Fruit fly (Drosophila melanogaster) whole organism, embryonic: ENCODE measurements around the gene Mybbp1A.
A peak's percentile ranks its signal among the peaks of the same experiment; 100 is the strongest.

ENCODE experiments used
- Ada2b ChIP-seq: fragments of 200-800 bp; sonication (Bioruptor generic); IDR thresholded peaks from 2 replicates; pipeline ENCODE4 v1.3.6; 2022; ENCODE audit warnings: missing biosample characterization, missing genetic modification characterization
- Atf3 ChIP-seq: fragments of 200-800 bp; sonication (Bioruptor generic); optimal IDR thresholded peaks from 3 replicates; lab custom pipeline; 2016; ENCODE audit warnings: missing biosample characterization, missing genetic modification characterization
- CG11085 ChIP-seq: fragments of 200-800 bp; sonication (Bioruptor generic); IDR thresholded peaks from 2 replicates; pipeline ENCODE4 v1.3.6; 2022; ENCODE audit warnings: missing biosample characterization, missing genetic modification characterization
- CG11695 ChIP-seq: fragments of 200-800 bp; sonication (Bioruptor generic); IDR thresholded peaks from 3 replicates; pipeline ENCODE4 v1.3.6; 2022; ENCODE audit warnings: missing biosample characterization, missing genetic modification characterization
- CG12071 ChIP-seq: fragments of 200-800 bp; sonication (Bioruptor generic); optimal IDR thresholded peaks from 3 replicates; lab custom pipeline; 2018; ENCODE audit warnings: missing biosample characterization, mild to moderate bottlenecking, missing genetic modification characterization
- CG12769 ChIP-seq: fragments of 200-800 bp; sonication (Bioruptor generic); optimal IDR thresholded peaks from 2 replicates; lab custom pipeline; 2019; ENCODE audit warnings: missing biosample characterization, mild to moderate bottlenecking, missing genetic modification characterization, moderate library complexity
- CG13624 ChIP-seq: fragments of 200-800 bp; sonication (Bioruptor generic); optimal IDR thresholded peaks from 2 replicates; lab custom pipeline; 2016; ENCODE audit warnings: missing biosample characterization, missing genetic modification characterization
- CG13894 ChIP-seq: fragments of 200-800 bp; sonication (Bioruptor generic); optimal IDR thresholded peaks from 3 replicates; lab custom pipeline; 2018; ENCODE audit warnings: missing biosample characterization, mild to moderate bottlenecking, missing genetic modification characterization, moderate library complexity
- CG14965 ChIP-seq: fragments of 200-800 bp; sonication (Bioruptor generic); optimal IDR thresholded peaks from 2 replicates; lab custom pipeline; 2016; ENCODE audit warnings: missing biosample characterization, missing genetic modification characterization, borderline replicate concordance
- CG1647 ChIP-seq: fragments of 200-800 bp; sonication (Bioruptor generic); optimal IDR thresholded peaks from 3 replicates; lab custom pipeline; 2016; ENCODE audit warnings: missing biosample characterization, missing genetic modification characterization
- CG17186 ChIP-seq: fragments of 200-800 bp; sonication (Bioruptor generic); optimal IDR thresholded peaks from 3 replicates; lab custom pipeline; 2017; ENCODE audit warnings: missing biosample characterization, missing genetic modification reagents, missing genetic modification characterization
- CG32532 ChIP-seq: fragments of 200-800 bp; sonication (Bioruptor generic); IDR thresholded peaks from 2 replicates; pipeline ENCODE4 v1.3.6; 2022; ENCODE audit warnings: missing biosample characterization, missing genetic modification characterization
- CG34422 ChIP-seq: fragments of 200-800 bp; sonication (Bioruptor generic); IDR thresholded peaks from 3 replicates; pipeline ENCODE4 v1.3.6; 2022; ENCODE audit warnings: missing biosample characterization, missing genetic modification characterization
- CG4404 ChIP-seq: fragments of 200-800 bp; sonication (Bioruptor generic); IDR thresholded peaks from 2 replicates; pipeline ENCODE4 v1.3.6; 2022; ENCODE audit warnings: missing biosample characterization, missing genetic modification characterization
- CG4424 ChIP-seq: fragments of 200-800 bp; sonication (Bioruptor generic); optimal IDR thresholded peaks from 3 replicates; lab custom pipeline; 2016; ENCODE audit warnings: missing biosample characterization, missing genetic modification characterization
- CG6254 ChIP-seq: fragments of 200-800 bp; sonication (Bioruptor generic); optimal IDR thresholded peaks from 3 replicates; lab custom pipeline; 2017; ENCODE audit warnings: mild to moderate bottlenecking, missing biosample characterization, missing genetic modification reagents, missing genetic modification characterization
- CG7839 ChIP-seq: fragments of 200-800 bp; sonication (Bioruptor generic); optimal IDR thresholded peaks from 3 replicates; lab custom pipeline; 2018; ENCODE audit warnings: missing biosample characterization, mild to moderate bottlenecking, missing genetic modification characterization, moderate library complexity
- CG8290 ChIP-seq, 3 experiments: fragments of 200-800 bp; sonication (Bioruptor generic); optimal IDR thresholded peaks; 2 replicates each; lab custom pipeline; 2016 to 2019; ENCODE audit warnings: missing biosample characterization in 3 of 3, missing genetic modification characterization in 3 of 3, mild to moderate bottlenecking in 2 of 3, moderate library complexity in 1 of 3
- CG8359 ChIP-seq: fragments of 200-800 bp; sonication (Bioruptor generic); optimal IDR thresholded peaks from 2 replicates; lab custom pipeline; 2017; ENCODE audit warnings: missing biosample characterization, mild to moderate bottlenecking, missing genetic modification characterization, borderline replicate concordance
- Dbx ChIP-seq: fragments of 200-800 bp; sonication (Bioruptor generic); IDR thresholded peaks from 3 replicates; pipeline ENCODE4 v1.3.6; 2022; ENCODE audit warnings: missing biosample characterization, missing genetic modification characterization
- Drgx ChIP-seq: fragments of 200-800 bp; sonication (Bioruptor generic); IDR thresholded peaks from 2 replicates; pipeline ENCODE4 v1.3.6; 2022; ENCODE audit warnings: missing biosample characterization, missing genetic modification characterization
- Fer3 ChIP-seq: fragments of 200-800 bp; sonication (Bioruptor generic); optimal IDR thresholded peaks from 2 replicates; lab custom pipeline; 2018; ENCODE audit warnings: missing biosample characterization, mild to moderate bottlenecking, missing genetic modification characterization, moderate library complexity
- H2.0 ChIP-seq: fragments of 200-800 bp; sonication (Bioruptor generic); IDR thresholded peaks from 2 replicates; pipeline ENCODE4 v1.3.6; 2022; ENCODE audit warnings: missing biosample characterization, missing genetic modification characterization
- Lhr ChIP-seq: fragments of 200-800 bp; sonication (Bioruptor generic); optimal IDR thresholded peaks from 3 replicates; lab custom pipeline; 2017; ENCODE audit warnings: mild to moderate bottlenecking, missing biosample characterization, missing genetic modification reagents, missing genetic modification characterization
- MESR4 ChIP-seq: fragments of 200-800 bp; sonication (Bioruptor generic); optimal IDR thresholded peaks from 2 replicates; lab custom pipeline; 2018; ENCODE audit warnings: missing biosample characterization, mild to moderate bottlenecking, missing genetic modification characterization, moderate library complexity
- Myb ChIP-seq: fragments of 200-800 bp; sonication (Bioruptor generic); optimal IDR thresholded peaks from 2 replicates; lab custom pipeline; 2016; ENCODE audit warnings: missing biosample characterization, missing genetic modification characterization
- NC2β ChIP-seq: fragments of 200-800 bp; sonication (Bioruptor generic); optimal IDR thresholded peaks from 2 replicates; lab custom pipeline; 2016; ENCODE audit warnings: missing biosample characterization, missing genetic modification characterization
- Neu2 ChIP-seq: fragments of 200-800 bp; sonication (Bioruptor generic); optimal IDR thresholded peaks from 3 replicates; lab custom pipeline; 2016; ENCODE audit warnings: missing biosample characterization, missing genetic modification characterization, borderline replicate concordance
- Nf-YC ChIP-seq: fragments of 200-800 bp; optimal IDR thresholded peaks from 3 replicates; lab custom pipeline; 2019; ENCODE audit warnings: missing biosample characterization, mild to moderate bottlenecking, missing genetic modification characterization, moderate library complexity
- Rfx ChIP-seq: fragments of 200-800 bp; sonication (Bioruptor generic); IDR thresholded peaks from 2 replicates; pipeline ENCODE4 v1.3.6; 2022; ENCODE audit warnings: missing biosample characterization, missing genetic modification characterization
- Sry-δ ChIP-seq: fragments of 200-800 bp; sonication (Bioruptor generic); optimal IDR thresholded peaks from 2 replicates; lab custom pipeline; 2016; ENCODE audit warnings: missing biosample characterization, missing genetic modification characterization
- abd-A ChIP-seq: fragments of 200-800 bp; sonication (Bioruptor generic); optimal IDR thresholded peaks from 3 replicates; lab custom pipeline; 2019; ENCODE audit warnings: missing biosample characterization, mild to moderate bottlenecking, missing genetic modification characterization, moderate library complexity
- ase ChIP-seq: fragments of 200-800 bp; sonication (Bioruptor generic); IDR thresholded peaks from 3 replicates; pipeline ENCODE4 v1.3.6; 2022; ENCODE audit warnings: missing biosample characterization, missing genetic modification characterization
- crc ChIP-seq: fragments of 200-800 bp; sonication (Bioruptor generic); optimal IDR thresholded peaks from 2 replicates; lab custom pipeline; 2016; ENCODE audit warnings: missing biosample characterization, missing genetic modification characterization
- emc ChIP-seq: fragments of 200-800 bp; sonication (Bioruptor generic); optimal IDR thresholded peaks from 2 replicates; lab custom pipeline; 2016; ENCODE audit warnings: missing biosample characterization, missing genetic modification characterization
- eve ChIP-seq, 2 experiments: fragments of >200 bp; optimal IDR thresholded peaks; 2 replicates each; lab custom pipeline; 2017; ENCODE audit warnings: missing biosample characterization in 2 of 2, missing genetic modification characterization in 2 of 2
- ewg ChIP-seq: fragments of 200-800 bp; sonication (Bioruptor generic); optimal IDR thresholded peaks from 3 replicates; lab custom pipeline; 2017; ENCODE audit warnings: mild to moderate bottlenecking, missing biosample characterization, missing genetic modification reagents, missing genetic modification characterization
- fd102C ChIP-seq: fragments of 200-800 bp; sonication (Bioruptor generic); optimal IDR thresholded peaks from 2 replicates; lab custom pipeline; 2018; ENCODE audit warnings: missing biosample characterization, mild to moderate bottlenecking, missing genetic modification characterization, moderate library complexity
- gce ChIP-seq: fragments of 200-800 bp; sonication (Bioruptor generic); IDR thresholded peaks from 3 replicates; pipeline ENCODE4 v1.3.6; 2022; ENCODE audit warnings: missing biosample characterization, missing genetic modification characterization
- inv ChIP-seq: fragments of 200-800 bp; sonication (Bioruptor generic); IDR thresholded peaks from 2 replicates; pipeline ENCODE4 v1.3.6; 2022; ENCODE audit warnings: missing biosample characterization, missing genetic modification characterization; ENCODE audit not compliant: partially characterized antibody
- kay ChIP-seq: fragments of 200-800 bp; sonication (Bioruptor generic); optimal IDR thresholded peaks from 2 replicates; lab custom pipeline; 2016; ENCODE audit warnings: missing biosample characterization, missing genetic modification characterization
- knrl ChIP-seq: fragments of 200-800 bp; sonication (Bioruptor generic); IDR thresholded peaks from 3 replicates; pipeline ENCODE4 v1.3.6; 2022; ENCODE audit warnings: missing biosample characterization, missing genetic modification characterization; ENCODE audit not compliant: partially characterized antibody
- pb ChIP-seq: fragments of 200-800 bp; sonication (Bioruptor generic); optimal IDR thresholded peaks from 3 replicates; lab custom pipeline; 2016; ENCODE audit warnings: missing biosample characterization, missing genetic modification characterization
- psq ChIP-seq: fragments of 200-800 bp; sonication (Bioruptor generic); optimal IDR thresholded peaks from 2 replicates; lab custom pipeline; 2017; ENCODE audit warnings: missing biosample characterization, missing genetic modification characterization
- rib ChIP-seq: fragments of 200-800 bp; sonication (Bioruptor generic); IDR thresholded peaks from 2 replicates; pipeline ENCODE4 v1.3.6; 2022; ENCODE audit warnings: missing biosample characterization, missing genetic modification characterization
- sim ChIP-seq: fragments of 200-800 bp; sonication (Bioruptor generic); IDR thresholded peaks from 2 replicates; pipeline ENCODE4 v1.3.6; 2022; ENCODE audit warnings: missing biosample characterization, missing genetic modification characterization
- sob ChIP-seq: fragments of 200-800 bp; sonication (Bioruptor generic); IDR thresholded peaks from 2 replicates; pipeline ENCODE4 v1.3.6; 2022; ENCODE audit warnings: missing biosample characterization, missing genetic modification characterization
- sqz ChIP-seq: fragments of 200-800 bp; sonication (Bioruptor generic); optimal IDR thresholded peaks from 3 replicates; lab custom pipeline; 2018; ENCODE audit warnings: missing biosample characterization, mild to moderate bottlenecking, missing genetic modification characterization
- tgo ChIP-seq: fragments of 200-800 bp; sonication (Bioruptor generic); IDR thresholded peaks from 3 replicates; pipeline ENCODE4 v1.3.6; 2022; ENCODE audit warnings: missing biosample characterization, missing genetic modification characterization
- unc-4 ChIP-seq: fragments of 200-800 bp; sonication (Bioruptor generic); IDR thresholded peaks from 2 replicates; pipeline ENCODE4 v1.3.6; 2022; ENCODE audit warnings: missing biosample characterization, missing genetic modification characterization; ENCODE audit not compliant: partially characterized antibody
- z ChIP-seq: fragments of 200-800 bp; sonication (Bioruptor generic); IDR thresholded peaks from 3 replicates; pipeline ENCODE4 v1.3.6; 2022; ENCODE audit warnings: missing biosample characterization, missing genetic modification characterization

Mybbp1A gene

dm6 chrX:618583-618982 lies 11.0 kb upstream of the Mybbp1A start (continued):
- TF ChIP-seq Fer3 (no peak), CG11085 (no peak), CG14965 (GFP tag; lab: Kevin White, UChicago) (no peak), CG13894 (tag; lab: Kevin White, UChicago) (no peak), sob (no peak), eve (GFP tag; optimal IDR thresholded peaks at IDR 0.05; lab: Kevin White, UChicago) (no peak), CG17186 (no peak), H2.0 (GFP tag; lab: Robert Waterston, UW) (peak; percentile 18; the same call in 1 of the 2 replicates), inv (GFP tag; lab: Robert Waterston, UW) (no peak), rib (GFP tag; lab: Robert Waterston, UW) (no peak), CG4424 (GFP tag; lab: Kevin White, UChicago) (peak; percentile 7), unc-4 (GFP tag; lab: Robert Waterston, UW) (no peak), CG12769 (tag; lab: Kevin White, UChicago) (peak; percentile 10), CG4404 (GFP tag; lab: Robert Waterston, UW) (peak; percentile 20; the same call in 1 of the 2 replicates), Dbx (GFP tag; lab: Robert Waterston, UW) (0 out of 3 replicates have a peak, but pooled peaks have one; percentile 30), Sry-δ (GFP tag; lab: Kevin White, UChicago) (no peak), CG12071 (no peak), CG11695 (GFP tag; lab: Robert Waterston, UW) (no peak), ewg (GFP tag; lab: Kevin White, UChicago) (no peak), fd102C (GFP tag; lab: Kevin White, UChicago) (no peak), Drgx (GFP tag; lab: Robert Waterston, UW) (no peak), CG34422 (GFP tag; lab: Robert Waterston, UW) (no peak), knrl (GFP tag; lab: Robert Waterston, UW) (no peak), CG8290 (GFP tag; optimal IDR thresholded peaks at IDR 0.05; lab: Kevin White, UChicago) (no peak), CG8290 (tag; optimal IDR thresholded peaks at IDR 0.05; lab: Kevin White, UChicago) (peak in 1 of 2 experiments; percentile 27), tgo (peak; percentile 28; the same call in 1 of the 3 replicates), CG8359 (GFP tag; lab: Kevin White, UChicago) (no peak), kay (GFP tag; lab: Kevin White, UChicago) (no peak), Rfx (GFP tag; lab: Robert Waterston, UW) (peak; percentile 24; the same call in 1 of the 2 replicates), emc (GFP tag; lab: Kevin White, UChicago) (no peak), CG1647 (no peak), CG32532 (GFP tag; lab: Robert Waterston, UW) (no peak), sqz (no peak), CG13624 (GFP tag; lab: Kevin White, UChicago) (no peak), sim (GFP tag; lab: Robert Waterston, UW) (no peak), Neu2 (GFP tag; lab: Kevin White, UChicago) (no peak), CG6254 (GFP tag; lab: Kevin White, UChicago) (no peak), gce (no peak), Myb (GFP tag; lab: Kevin White, UChicago) (no peak), Lhr (GFP tag; lab: Kevin White, UChicago) (no peak), CG7839 (peak; percentile 26), MESR4 (GFP tag; lab: Kevin White, UChicago) (no peak), ase (GFP tag; lab: Robert Waterston, UW) (no peak), crc (GFP tag; lab: Kevin White, UChicago) (no peak), abd-A (tag; lab: Kevin White, UChicago) (no peak), psq (GFP tag; lab: Kevin White, UChicago) (peak; percentile 18), Nf-YC (tag; lab: Kevin White, UChicago) (no peak), NC2β (peak; percentile 26), Atf3 (GFP tag; lab: Kevin White, UChicago) (no peak), Ada2b (GFP tag; lab: Robert Waterston, UW) (0 out of 2 replicates have a peak, but pooled peaks have one; percentile 16), z (no peak), pb (peak; percentile 11)
